Worm (Caenorhabditis elegans): ENCODE data around the gene F14F9.3.

F14F9.3 gene

DNA sequence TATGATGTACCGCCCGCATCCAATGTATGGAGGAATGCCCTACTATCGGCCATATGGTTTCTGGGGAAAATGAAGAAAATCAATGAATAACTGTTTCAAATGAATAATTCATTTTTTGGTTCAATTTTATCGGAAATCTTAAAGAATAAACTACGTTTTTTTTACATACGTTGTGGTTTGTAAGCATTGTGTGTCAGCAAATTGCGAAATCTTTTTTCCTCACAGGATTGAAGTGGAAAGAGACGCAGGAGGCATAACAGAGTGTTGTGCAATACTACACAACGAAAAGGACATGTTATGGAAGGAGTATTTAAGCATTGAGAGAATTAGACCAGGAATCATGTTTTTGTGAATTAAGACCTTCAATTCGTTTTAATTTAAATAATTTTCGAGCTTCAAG, 6.6 kb upstream of the F14F9.3 start:
- TF ChIP-seq tbx-37 (GFP tag; conservative IDR thresholded peaks at IDR 0.05) (no peak), ceh-36 (tag; optimal IDR thresholded peaks at IDR 0.05) (no peak), hmg-4 (GFP tag; optimal IDR thresholded peaks at IDR 0.05) (no peak), ama-1 (optimal IDR thresholded peaks at IDR 0.05) (no peak)

DNA sequence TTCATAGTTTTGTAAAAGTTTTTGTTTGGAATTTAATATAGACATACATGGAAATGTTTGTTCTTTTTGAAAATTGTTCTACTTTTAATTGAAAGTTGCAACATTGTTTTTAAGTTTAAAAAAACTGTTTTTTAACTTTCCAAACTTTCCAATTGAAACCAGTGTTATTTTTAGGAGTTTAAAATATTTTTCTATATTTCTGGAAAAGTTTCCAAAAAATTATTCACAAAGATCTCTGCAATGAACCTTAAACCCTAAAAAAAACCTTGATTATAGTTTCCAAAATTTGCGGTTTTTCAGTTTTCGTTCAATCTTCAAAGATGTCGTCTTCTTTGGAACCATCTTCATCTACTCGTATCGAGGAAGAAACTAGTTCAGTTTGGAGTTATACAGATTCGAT, 5.6 kb upstream of the F14F9.3 start, which contains the start of gene F14F9.4:
Gene F14F9.4, plus strand, starts transcription at position 301 of the 400 bp plus-strand sequence.
- TF ChIP-seq scrt-1 (GFP tag; IDR thresholded peaks at IDR 0.05) (no peak), hnd-1 (tag; optimal IDR thresholded peaks at IDR 0.05) (no peak), hmbx-1 (tag; optimal IDR thresholded peaks at IDR 0.05) (no peak), tra-4 (tag; optimal IDR thresholded peaks at IDR 0.05) (no peak), hmg-4 (GFP tag; optimal IDR thresholded peaks at IDR 0.05) (no peak), flt-1 (GFP tag; IDR thresholded peaks at IDR 0.05) (no peak), aly-1 (tag; optimal IDR thresholded peaks at IDR 0.05) (no peak), F13C5.2 (tag; optimal IDR thresholded peaks at IDR 0.05) (no peak), tbx-11 (GFP tag; IDR thresholded peaks at IDR 0.05) (no peak), pes-1 (GFP tag; IDR thresholded peaks at IDR 0.05) (no peak), ceh-13 (GFP tag; optimal IDR thresholded peaks at IDR 0.05) (no peak), ets-7 (tag; optimal IDR thresholded peaks at IDR 0.05) (no peak), tbx-37 (GFP tag; conservative IDR thresholded peaks at IDR 0.05) (no peak)

DNA sequence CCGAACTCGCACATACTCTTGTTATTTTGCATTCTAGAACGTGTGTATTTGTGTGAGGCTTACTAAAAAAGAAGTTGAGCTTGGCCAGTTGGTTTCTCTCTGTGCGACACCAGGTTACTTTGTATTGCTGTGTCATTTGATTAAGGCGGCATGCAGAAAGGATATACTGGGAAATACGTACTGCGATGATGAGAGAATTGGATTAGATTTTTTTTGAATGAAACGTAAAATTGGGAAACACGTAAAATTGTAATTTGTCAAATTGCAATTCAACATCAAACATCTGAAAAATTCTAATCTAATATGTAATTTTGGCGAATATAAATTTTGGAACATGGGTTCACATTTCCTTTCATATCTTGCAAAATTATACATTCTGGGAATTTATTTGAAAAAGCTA, 5.8 kb downstream of the F14F9.3 start, which contains the start of gene srh-129:
Gene srh-129, minus strand, starts transcription at position 101 of the 400 bp plus-strand sequence.
- TF ChIP-seq aly-1 (tag; optimal IDR thresholded peaks at IDR 0.05), result no peak
- TF ChIP-seq pes-1 (GFP tag; IDR thresholded peaks at IDR 0.05), result no peak
- TF ChIP-seq ceh-13 (GFP tag; optimal IDR thresholded peaks at IDR 0.05), result no peak
- no peak for TF ChIP-seq scrt-1 (GFP tag; IDR thresholded peaks at IDR 0.05)
- TF ChIP-seq hmbx-1 (tag; optimal IDR thresholded peaks at IDR 0.05), result no peak
- TF ChIP-seq tbx-11 (GFP tag; IDR thresholded peaks at IDR 0.05), result no peak
- no peak for TF ChIP-seq ets-7 (tag; optimal IDR thresholded peaks at IDR 0.05)
- no peak for TF ChIP-seq tbx-37 (GFP tag; conservative IDR thresholded peaks at IDR 0.05)
- TF ChIP-seq B0310.2 (tag; optimal IDR thresholded peaks at IDR 0.05), result no peak
- TF ChIP-seq flt-1 (GFP tag; IDR thresholded peaks at IDR 0.05), result no peak
- TF ChIP-seq ama-1 (optimal IDR thresholded peaks at IDR 0.05), result no peak
- TF ChIP-seq F13C5.2 (tag; optimal IDR thresholded peaks at IDR 0.05), result no peak
- TF ChIP-seq ceh-36 (tag; optimal IDR thresholded peaks at IDR 0.05), result no peak
- TF ChIP-seq tra-4 (tag; optimal IDR thresholded peaks at IDR 0.05), result no peak
- no peak for TF ChIP-seq hnd-1 (tag; optimal IDR thresholded peaks at IDR 0.05)
- no peak for TF ChIP-seq sea-1 (GFP tag; conservative IDR thresholded peaks at IDR 0.05)
- TF ChIP-seq hmg-4 (GFP tag; optimal IDR thresholded peaks at IDR 0.05), result no peak

DNA sequence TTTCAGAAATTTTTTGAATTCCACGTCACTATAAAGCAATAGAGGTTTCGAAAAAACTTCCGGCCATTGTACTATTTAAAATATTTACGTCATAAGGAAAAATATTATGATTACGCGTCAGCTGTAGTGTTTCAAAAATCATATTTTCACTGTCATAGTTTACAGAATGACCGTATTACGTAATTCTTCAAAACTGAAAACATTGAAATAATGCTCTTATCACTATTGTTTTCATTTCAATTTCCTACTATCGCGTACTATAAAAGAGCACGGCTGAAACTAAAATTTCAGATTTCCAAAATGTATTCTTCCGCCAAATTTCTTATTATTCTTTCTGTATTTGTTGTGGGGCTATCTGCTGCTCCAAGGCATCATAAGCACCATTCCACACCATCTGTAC, 6.5 kb downstream of the F14F9.3 start, which contains the start of gene F14F9.2:
Gene F14F9.2, plus strand, starts transcription at position 301 of the 400 bp plus-strand sequence.
- TF ChIP-seq tbx-37 (GFP tag; conservative IDR thresholded peaks at IDR 0.05), result no peak
- TF ChIP-seq aly-1 (tag; optimal IDR thresholded peaks at IDR 0.05), result no peak
- no peak for TF ChIP-seq hnd-1 (tag; optimal IDR thresholded peaks at IDR 0.05)
- no peak for TF ChIP-seq hmbx-1 (tag; optimal IDR thresholded peaks at IDR 0.05)
- no peak for TF ChIP-seq hmg-4 (GFP tag; optimal IDR thresholded peaks at IDR 0.05)
- no peak for TF ChIP-seq F13C5.2 (tag; optimal IDR thresholded peaks at IDR 0.05)
- TF ChIP-seq ceh-13 (GFP tag; optimal IDR thresholded peaks at IDR 0.05), result no peak
- TF ChIP-seq sea-1 (GFP tag; conservative IDR thresholded peaks at IDR 0.05), result no peak
- no peak for TF ChIP-seq flt-1 (GFP tag; IDR thresholded peaks at IDR 0.05)
- no peak for TF ChIP-seq B0310.2 (tag; optimal IDR thresholded peaks at IDR 0.05)
- no peak for TF ChIP-seq ceh-36 (tag; optimal IDR thresholded peaks at IDR 0.05)
- TF ChIP-seq tbx-11 (GFP tag; IDR thresholded peaks at IDR 0.05), result no peak
- no peak for TF ChIP-seq pes-1 (GFP tag; IDR thresholded peaks at IDR 0.05)

DNA sequence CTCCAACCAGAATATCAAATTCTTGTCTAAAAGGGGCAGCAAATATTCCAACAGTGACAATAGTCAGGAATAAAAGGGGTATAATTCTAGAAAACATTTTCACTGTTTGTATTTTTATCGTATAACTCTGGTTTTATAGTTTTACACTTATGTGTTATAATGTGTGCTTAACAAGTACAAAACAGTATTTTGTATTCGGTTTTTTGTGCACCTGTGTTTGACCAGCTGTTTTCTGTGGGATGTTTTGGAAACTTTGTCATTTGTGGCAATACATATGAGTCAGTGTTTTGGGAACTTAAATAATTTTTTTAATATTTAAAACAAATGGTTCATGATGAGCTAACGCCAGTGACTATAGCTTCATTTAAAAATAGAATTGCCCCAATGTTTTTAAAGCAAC, 8.4 kb downstream of the F14F9.3 start, which contains the start of gene F14F9.6:
Gene F14F9.6, minus strand, starts transcription at position 101 of the 400 bp plus-strand sequence.
- TF ChIP-seq ceh-13 (GFP tag; optimal IDR thresholded peaks at IDR 0.05) (no peak), hnd-1 (tag; optimal IDR thresholded peaks at IDR 0.05) (no peak)

DNA sequence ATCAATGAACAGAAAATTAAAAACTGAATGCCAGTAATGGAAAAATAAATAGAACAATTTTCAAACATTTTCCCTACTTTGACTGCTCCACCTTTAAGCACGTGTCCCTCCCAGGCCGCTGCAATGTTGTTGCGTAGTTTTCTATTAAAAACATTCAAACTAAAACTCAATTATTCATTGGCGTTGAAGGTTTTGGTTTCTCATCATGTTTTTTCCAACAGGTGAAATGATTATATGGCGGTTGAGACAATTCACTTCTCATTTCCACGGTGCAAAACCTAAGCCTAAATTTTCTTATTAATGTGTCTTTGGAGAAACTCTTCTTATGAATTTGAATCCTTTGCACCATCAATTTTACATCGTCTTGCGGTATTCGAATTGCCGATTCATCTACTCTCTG, 12.9 kb downstream of the F14F9.3 start, which contains the start of gene srh-130:
Gene srh-130, plus strand, starts transcription at position 301 of the 400 bp plus-strand sequence.
- TF ChIP-seq pes-1 (GFP tag; IDR thresholded peaks at IDR 0.05) (no peak), hmg-4 (GFP tag; optimal IDR thresholded peaks at IDR 0.05) (no peak), F13C5.2 (tag; optimal IDR thresholded peaks at IDR 0.05) (no peak), ceh-36 (tag; optimal IDR thresholded peaks at IDR 0.05) (no peak), tbx-11 (GFP tag; IDR thresholded peaks at IDR 0.05) (no peak), hnd-1 (tag; optimal IDR thresholded peaks at IDR 0.05) (no peak), ama-1 (optimal IDR thresholded peaks at IDR 0.05) (no peak), ets-7 (tag; optimal IDR thresholded peaks at IDR 0.05) (no peak), sea-1 (GFP tag; conservative IDR thresholded peaks at IDR 0.05) (no peak), tra-4 (tag; optimal IDR thresholded peaks at IDR 0.05) (no peak), flt-1 (GFP tag; IDR thresholded peaks at IDR 0.05) (no peak), scrt-1 (GFP tag; IDR thresholded peaks at IDR 0.05) (no peak), ceh-13 (GFP tag; optimal IDR thresholded peaks at IDR 0.05) (no peak), B0310.2 (tag; optimal IDR thresholded peaks at IDR 0.05) (no peak), tbx-37 (GFP tag; conservative IDR thresholded peaks at IDR 0.05) (no peak), aly-1 (tag; optimal IDR thresholded peaks at IDR 0.05) (no peak), hmbx-1 (tag; optimal IDR thresholded peaks at IDR 0.05) (no peak)

DNA sequence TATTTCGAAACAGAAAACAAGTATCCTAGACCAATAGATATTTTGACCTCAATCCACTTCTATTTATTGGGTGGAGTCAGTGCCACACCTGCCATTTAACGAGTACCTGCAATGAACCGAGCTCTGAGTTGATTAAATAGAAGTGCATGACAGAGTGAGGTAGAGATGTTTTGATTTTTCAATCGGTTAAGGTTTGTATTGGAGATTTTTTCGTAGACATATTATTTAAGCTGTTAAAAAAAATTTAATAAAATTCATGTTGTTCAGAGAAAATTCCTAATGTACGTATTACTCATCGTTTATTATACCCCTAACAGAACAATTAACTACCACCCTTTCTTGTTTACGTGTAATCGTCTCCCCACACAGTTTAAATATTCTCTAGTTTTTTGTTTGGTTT, 17.5 kb downstream of the F14F9.3 start, which contains the start of gene srx-38:
Gene srx-38, minus strand, starts transcription at position 101 of the 400 bp plus-strand sequence.
- no peak for TF ChIP-seq ceh-36 (tag; optimal IDR thresholded peaks at IDR 0.05)
- no peak for TF ChIP-seq pes-1 (GFP tag; IDR thresholded peaks at IDR 0.05)
- TF ChIP-seq hmg-4 (GFP tag; optimal IDR thresholded peaks at IDR 0.05), result no peak
- TF ChIP-seq tbx-11 (GFP tag; IDR thresholded peaks at IDR 0.05), result no peak
- no peak for TF ChIP-seq hnd-1 (tag; optimal IDR thresholded peaks at IDR 0.05)
- no peak for TF ChIP-seq ceh-13 (GFP tag; optimal IDR thresholded peaks at IDR 0.05)
- TF ChIP-seq flt-1 (GFP tag; IDR thresholded peaks at IDR 0.05), result no peak
- TF ChIP-seq aly-1 (tag; optimal IDR thresholded peaks at IDR 0.05), result no peak
- no peak for TF ChIP-seq F13C5.2 (tag; optimal IDR thresholded peaks at IDR 0.05)
- TF ChIP-seq tra-4 (tag; optimal IDR thresholded peaks at IDR 0.05), result no peak
- no peak for TF ChIP-seq scrt-1 (GFP tag; IDR thresholded peaks at IDR 0.05)
- TF ChIP-seq ama-1 (optimal IDR thresholded peaks at IDR 0.05), result no peak
- no peak for TF ChIP-seq ets-7 (tag; optimal IDR thresholded peaks at IDR 0.05)
- no peak for TF ChIP-seq hmbx-1 (tag; optimal IDR thresholded peaks at IDR 0.05)
- TF ChIP-seq tbx-37 (GFP tag; conservative IDR thresholded peaks at IDR 0.05), result no peak
- no peak for TF ChIP-seq sea-1 (GFP tag; conservative IDR thresholded peaks at IDR 0.05)
- TF ChIP-seq B0310.2 (tag; optimal IDR thresholded peaks at IDR 0.05), result no peak

Data from whole organism, early embryonic.